Worm (Caenorhabditis elegans): Measurements from ENCODE around the gene F21C10.4.

The F21C10.4 gene

DNA sequence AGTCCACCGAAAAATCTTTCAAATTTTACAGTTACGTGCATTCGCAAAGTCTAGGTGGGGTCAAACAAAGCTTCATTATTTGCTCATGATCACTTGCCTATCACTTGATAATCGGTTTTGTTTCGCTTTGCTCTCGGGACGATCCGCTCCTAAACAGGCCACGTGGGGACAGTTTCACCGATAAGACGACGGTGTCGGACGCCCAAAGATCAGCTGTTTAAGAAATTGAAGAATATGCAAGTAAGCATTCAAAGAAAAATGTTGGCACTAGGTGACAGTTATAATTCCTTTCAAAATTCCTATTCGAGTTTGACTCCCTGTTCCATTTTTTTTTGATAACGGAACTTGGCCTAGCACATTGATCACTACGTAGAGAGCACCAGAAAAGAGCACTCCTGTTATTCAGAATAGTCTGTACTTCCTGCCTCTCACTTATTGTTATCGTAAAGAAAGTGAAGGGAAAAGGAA lies 46.4 kb upstream of the F21C10.4 start (continued):
- TF ChIP-seq nhr-41 (GFP tag; IDR thresholded peaks at IDR 0.05): peak; percentile 64; the same call in 1 of the 2 replicates
- no peak for TF ChIP-seq lin-39 (tag; optimal IDR thresholded peaks at IDR 0.05)
- TF ChIP-seq F49E8.2 (tag; optimal IDR thresholded peaks at IDR 0.05; ENCODE audit: borderline replicate concordance): no peak
- 0 out of 2 replicates have a peak, but pooled peaks have one; percentile 31 for TF ChIP-seq Y75B8A.6 (GFP tag; IDR thresholded peaks at IDR 0.05)
- no peak for TF ChIP-seq snpc-4 (tag; optimal IDR thresholded peaks at IDR 0.05)
- peak; percentile 89 for TF ChIP-seq aha-1 (tag)
- peak; percentile 72 for TF ChIP-seq pqm-1 (tag; optimal IDR thresholded peaks at IDR 0.05)
- TF ChIP-seq aly-2 (tag; optimal IDR thresholded peaks at IDR 0.05): no peak
- peak; percentile 62 for TF ChIP-seq mdt-29 (GFP tag; IDR thresholded peaks at IDR 0.05)
- TF ChIP-seq ceh-28 (tag; optimal IDR thresholded peaks at IDR 0.05): no peak
- peak in 1 of 2 experiments; percentile 51 for TF ChIP-seq mdl-1 (tag; optimal IDR thresholded peaks at IDR 0.05)
- TF ChIP-seq pha-4 (GFP tag; IDR thresholded peaks at IDR 0.05): peak; percentile 71
- no peak for TF ChIP-seq pha-4 (tag; optimal IDR thresholded peaks at IDR 0.05)
- no peak for TF ChIP-seq sdz-12 (GFP tag; optimal IDR thresholded peaks at IDR 0.05)
- no peak for TF ChIP-seq daf-19 (GFP tag; conservative IDR thresholded peaks at IDR 0.05)
- no peak for TF ChIP-seq madf-9 (GFP tag; conservative IDR thresholded peaks at IDR 0.05)
- TF ChIP-seq tra-1 (GFP tag; IDR thresholded peaks at IDR 0.05): peak; percentile 88
- no peak for TF ChIP-seq lim-7 (GFP tag; IDR thresholded peaks at IDR 0.05)

DNA sequence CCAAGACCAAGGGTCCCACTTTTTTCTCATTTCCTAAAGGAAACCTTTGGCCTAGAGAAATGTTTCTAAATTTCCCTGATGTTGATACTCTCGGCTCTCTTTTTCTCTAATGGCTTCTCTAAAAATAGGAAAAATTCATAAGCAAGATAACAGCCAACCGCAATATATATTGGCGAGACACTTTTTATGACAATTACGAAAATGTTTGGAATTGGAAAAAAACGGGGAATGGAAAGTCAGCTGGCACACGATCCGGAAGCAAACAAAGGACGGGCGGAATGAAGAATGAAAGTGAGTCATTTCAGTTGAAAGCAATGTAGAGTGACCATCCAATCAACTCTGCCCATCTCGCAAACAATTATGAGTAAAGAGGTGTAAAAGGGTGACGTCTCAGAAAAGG lies 45.0 kb upstream of the F21C10.4 start:
- peak; percentile 65 for TF ChIP-seq aha-1 (tag)
- TF ChIP-seq daf-16 (GFP tag; optimal IDR thresholded peaks at IDR 0.05): no peak
- TF ChIP-seq daf-16 (tag; optimal IDR thresholded peaks at IDR 0.05): peak; percentile 71
- TF ChIP-seq nhr-77 (tag; optimal IDR thresholded peaks at IDR 0.05): peak; percentile 4
- TF ChIP-seq dve-1 (tag; optimal IDR thresholded peaks at IDR 0.05; ENCODE audit: insufficient read depth): peak; percentile 70
- peak in 1 of 2 experiments; percentile 16 for TF ChIP-seq hif-1 (tag; optimal IDR thresholded peaks at IDR 0.05)
- peak; percentile 38 for TF ChIP-seq nhr-28 (tag; optimal IDR thresholded peaks at IDR 0.05)
- no peak for TF ChIP-seq dpl-1 (GFP tag; optimal IDR thresholded peaks at IDR 0.05)
- TF ChIP-seq hlh-11 (tag; optimal IDR thresholded peaks at IDR 0.05): peak; percentile 57
- TF ChIP-seq zfp-2 (tag; optimal IDR thresholded peaks at IDR 0.05): no peak
- TF ChIP-seq D1046.2 (GFP tag; IDR thresholded peaks at IDR 0.05): no peak
- peak; percentile 29 for TF ChIP-seq hlh-30 (tag; optimal IDR thresholded peaks at IDR 0.05; ENCODE audit: insufficient read depth)
- peak; percentile 44 for TF ChIP-seq pqm-1 (tag; optimal IDR thresholded peaks at IDR 0.05)
- TF ChIP-seq pha-4 (GFP tag; IDR thresholded peaks at IDR 0.05): no peak
- peak; percentile 62 for TF ChIP-seq pha-4 (tag; optimal IDR thresholded peaks at IDR 0.05)

DNA sequence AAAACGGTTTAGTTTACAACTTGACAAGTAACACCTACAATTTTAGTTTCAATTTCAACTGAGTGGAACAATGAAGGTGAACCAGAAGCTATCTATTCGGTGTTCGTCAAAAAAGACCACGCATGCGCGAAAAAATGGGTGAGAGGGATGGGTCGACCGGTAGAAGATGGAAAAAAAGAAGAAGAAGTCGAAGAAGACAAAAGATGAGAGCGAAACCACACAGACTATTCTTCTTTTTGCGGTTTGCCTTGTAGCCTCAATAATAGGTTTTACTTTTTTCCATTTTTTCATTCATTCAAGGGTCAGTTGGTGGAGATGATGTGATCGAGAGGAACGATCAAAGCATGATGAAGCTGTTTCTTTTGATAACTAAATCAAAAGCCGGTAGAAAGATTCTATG lies 44.1 kb upstream of the F21C10.4 start:
- TF ChIP-seq Y105C5A.15 (GFP tag; IDR thresholded peaks at IDR 0.05) (no peak), D1046.2 (GFP tag; IDR thresholded peaks at IDR 0.05) (no peak), F26F4.8 (GFP tag; conservative IDR thresholded peaks at IDR 0.05) (no peak), nhr-28 (tag; optimal IDR thresholded peaks at IDR 0.05) (peak; percentile 37), hlh-11 (tag; optimal IDR thresholded peaks at IDR 0.05) (peak; percentile 9), zfp-2 (tag; optimal IDR thresholded peaks at IDR 0.05) (no peak), madf-5 (GFP tag; IDR thresholded peaks at IDR 0.05) (no peak), egl-43 (GFP tag; IDR thresholded peaks at IDR 0.05) (no peak), unc-39 (tag; optimal IDR thresholded peaks at IDR 0.05) (no peak), dmd-8 (GFP tag; IDR thresholded peaks at IDR 0.05) (no peak), pqm-1 (tag; optimal IDR thresholded peaks at IDR 0.05) (no peak), unc-62 (GFP tag; optimal IDR thresholded peaks at IDR 0.05 in 1 of 2) (peak in 1 of 2 experiments; percentile 95), unc-62 (tag; optimal IDR thresholded peaks at IDR 0.05) (no peak)

DNA sequence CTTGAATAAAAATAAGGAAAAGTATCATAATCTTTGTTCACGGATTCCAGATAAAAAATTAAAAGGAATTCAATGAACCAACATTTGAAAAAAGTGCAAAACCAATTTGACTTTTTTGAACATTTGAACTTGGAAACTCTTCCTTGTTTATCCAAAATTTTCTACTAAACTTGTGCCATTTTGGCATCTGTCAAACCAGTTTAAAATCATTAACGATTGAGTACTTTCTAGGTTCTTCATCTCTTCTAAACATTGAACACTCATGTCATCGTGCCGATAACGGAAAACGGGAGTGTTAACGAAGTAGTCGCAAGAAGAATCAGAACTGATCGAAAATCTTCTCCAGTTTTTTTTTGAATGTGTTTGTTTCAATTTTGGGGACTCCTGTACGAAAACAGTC lies 42.2 kb upstream of the F21C10.4 start:
- TF ChIP-seq dmd-6 (GFP tag; IDR thresholded peaks at IDR 0.05) (0 out of 2 replicates have a peak, but pooled peaks have one; percentile 30), dve-1 (tag; optimal IDR thresholded peaks at IDR 0.05; ENCODE audit: insufficient read depth) (no peak), mdl-1 (tag; optimal IDR thresholded peaks at IDR 0.05) (peak in 1 of 2 experiments; percentile 24), nhr-28 (tag; optimal IDR thresholded peaks at IDR 0.05) (peak; percentile 48)
